Worm (Caenorhabditis elegans): ENCODE measurements around the gene C06C6.9.
"Not testable (repeated sequence)": the region's sequence is repeated elsewhere in the genome, so short reads cannot be mapped to it uniquely, and the experiment has no call there.

DNA sequence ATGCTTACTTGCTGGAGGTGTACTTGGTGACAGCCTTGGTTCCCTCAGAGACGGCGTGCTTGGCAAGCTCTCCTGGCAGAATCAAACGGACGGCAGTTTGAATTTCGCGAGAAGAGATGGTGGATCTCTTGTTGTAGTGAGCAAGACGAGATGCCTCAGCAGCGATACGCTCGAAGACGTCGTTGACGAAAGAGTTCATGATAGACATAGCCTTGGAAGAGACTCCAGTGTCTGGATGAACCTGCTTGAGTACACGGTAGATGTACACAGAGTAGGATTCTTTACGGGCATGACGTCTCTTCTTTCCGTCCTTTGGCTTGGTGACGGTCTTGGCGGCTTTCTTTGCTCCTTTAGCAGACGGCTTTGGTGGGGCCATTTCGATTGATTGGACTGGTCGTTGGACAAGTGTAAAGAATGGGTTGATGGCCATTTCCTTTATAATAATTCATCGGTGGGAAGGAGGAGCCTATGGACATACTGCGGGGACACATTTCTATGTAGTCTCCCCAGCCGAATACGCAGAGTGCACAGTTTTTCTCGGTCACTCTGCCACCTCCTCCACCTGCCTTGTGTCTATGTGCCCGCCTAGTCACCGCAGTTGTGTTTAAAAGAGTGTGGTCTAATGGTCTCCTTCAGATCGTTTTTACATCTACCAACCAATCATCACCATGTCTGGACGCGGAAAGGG lies 43.7 kb upstream of the C06C6.9 start, which contains the start of the genes his-4 and his-3:
- TF ChIP-seq ztf-11 (tag; optimal IDR thresholded peaks at IDR 0.05) (peak; percentile 94), unc-62 (GFP tag; optimal IDR thresholded peaks at IDR 0.05) (peak; percentile 13), lsy-2 (tag; optimal IDR thresholded peaks at IDR 0.05) (peak; percentile 43)
- TF ChIP-seq nhr-237 (tag; optimal IDR thresholded peaks at IDR 0.05); blmp-1 (tag; optimal IDR thresholded peaks at IDR 0.05); ceh-83 (GFP tag; optimal IDR thresholded peaks at IDR 0.05); unc-39 (tag; optimal IDR thresholded peaks at IDR 0.05); ceh-43 (GFP tag; optimal IDR thresholded peaks at IDR 0.05); nhr-12 (tag; optimal IDR thresholded peaks at IDR 0.05); nhr-76 (tag; optimal IDR thresholded peaks at IDR 0.05): not testable (repeated sequence)
